Worm (Caenorhabditis elegans): ENCODE measurements around the gene C14A4.12.

The C14A4.12 gene

DNA sequence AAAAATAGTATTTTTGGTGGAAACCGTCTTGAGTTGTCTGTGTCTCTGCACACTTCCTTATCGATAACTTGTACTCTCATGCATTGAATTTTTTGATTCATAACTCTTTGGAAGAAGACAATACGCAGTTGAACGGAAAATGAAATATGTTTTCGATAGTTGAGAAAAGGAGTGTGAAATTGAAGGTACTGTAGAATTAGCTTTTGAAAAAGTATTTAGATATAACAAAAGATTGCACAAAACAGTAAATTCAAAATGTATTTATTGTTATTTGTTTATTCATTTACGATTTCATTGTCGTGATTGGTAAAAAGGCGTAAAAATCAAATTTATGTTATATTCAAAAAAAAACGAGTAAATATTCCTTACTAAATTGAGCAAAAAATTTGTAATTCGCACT is 16.4 kb upstream of the C14A4.12 start, which contains the start of gene C14A4.7:
Gene C14A4.7, minus strand, starts transcription at position 101 of the 400 bp plus-strand sequence.
- TF ChIP-seq unc-62 (GFP tag; optimal IDR thresholded peaks at IDR 0.05), result no peak

DNA sequence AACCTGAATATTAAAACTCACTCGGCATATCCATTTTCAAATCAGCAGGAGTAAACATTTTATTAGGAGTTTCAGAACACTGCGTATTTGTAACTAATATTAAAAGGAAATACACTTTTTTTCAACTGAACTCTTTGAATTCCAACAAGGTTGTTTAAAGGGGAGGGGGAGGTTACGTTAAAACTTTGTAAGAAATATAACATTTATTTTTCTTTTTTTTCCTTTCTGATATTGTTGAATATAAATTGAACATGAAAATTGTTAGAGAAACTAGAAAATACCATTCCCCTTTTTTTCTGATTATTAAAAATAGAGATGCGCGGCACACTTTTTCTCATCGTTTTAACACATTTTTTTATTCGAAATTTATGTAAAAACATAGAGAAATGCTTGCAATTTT is 14.8 kb upstream of the C14A4.12 start, which contains the start of gene C14A4.8:
Gene C14A4.8, minus strand, starts transcription at position 101 of the 400 bp plus-strand sequence.
- TF ChIP-seq unc-62 (GFP tag; optimal IDR thresholded peaks at IDR 0.05), result no peak

DNA sequence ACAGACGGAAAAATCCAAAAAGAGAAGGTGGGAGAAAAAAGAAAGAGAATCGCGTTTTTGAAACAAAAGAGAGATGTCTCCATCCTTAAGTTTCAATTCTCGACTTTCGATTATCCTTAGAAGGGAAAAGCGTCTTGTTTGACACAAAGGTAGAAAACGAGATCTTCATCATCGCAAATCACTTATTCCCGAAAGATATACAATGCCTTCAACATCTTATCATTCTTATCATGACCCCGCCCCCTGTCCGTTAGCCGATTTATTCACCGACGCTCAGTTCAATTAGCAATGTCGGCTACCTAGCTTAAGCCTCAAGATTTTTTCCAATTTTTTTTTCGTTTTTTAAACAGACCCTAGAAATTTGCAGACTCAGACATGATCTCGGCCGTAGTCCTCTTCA is 13.9 kb upstream of the C14A4.12 start, which contains the start of gene C14A4.9:
Gene C14A4.9, plus strand, starts transcription at position 368 of the 400 bp plus-strand sequence.
- TF ChIP-seq unc-62 (GFP tag; optimal IDR thresholded peaks at IDR 0.05), result no peak

DNA sequence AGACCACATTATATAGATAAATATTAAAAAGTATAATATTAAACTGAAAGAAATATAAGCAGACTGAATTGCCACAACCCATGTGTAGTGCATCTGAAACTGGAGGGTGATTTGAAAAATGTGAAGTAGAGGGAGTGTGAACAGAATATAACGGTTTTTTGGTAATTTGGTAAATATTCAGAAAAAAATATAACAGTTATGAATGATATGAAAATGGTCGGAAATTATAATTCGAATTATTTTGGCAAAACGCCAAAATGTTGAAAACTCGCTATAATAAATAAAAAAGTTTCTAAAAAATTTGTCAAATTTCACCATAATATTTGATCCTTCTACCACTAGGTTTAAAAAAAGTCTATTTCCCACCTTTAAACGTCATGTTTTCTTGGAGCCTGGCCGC is 10.7 kb upstream of the C14A4.12 start, which contains the start of gene srv-2:
Gene srv-2, minus strand, starts transcription at position 101 of the 400 bp plus-strand sequence.
- no peak for TF ChIP-seq unc-62 (GFP tag; optimal IDR thresholded peaks at IDR 0.05)

DNA sequence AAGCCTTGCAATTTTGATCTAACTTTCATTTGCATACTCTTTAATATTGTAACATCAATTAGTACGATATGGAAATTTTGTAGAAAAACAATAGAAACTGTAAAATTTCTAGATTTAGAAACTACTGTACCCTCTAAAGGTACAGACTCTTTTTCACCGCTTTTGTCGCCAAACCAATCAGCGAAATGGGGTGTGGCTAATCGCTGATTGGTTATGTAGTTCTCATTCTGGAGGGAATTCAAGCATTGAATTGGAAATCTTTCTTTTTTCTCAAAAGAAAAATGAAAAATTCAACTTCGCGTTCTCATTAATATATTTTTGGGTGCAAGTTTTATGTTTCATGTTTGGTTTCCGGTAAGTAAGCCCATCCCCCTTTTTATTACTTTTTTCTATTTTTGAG is 9.3 kb upstream of the C14A4.12 start:
- TF ChIP-seq unc-62 (GFP tag; optimal IDR thresholded peaks at IDR 0.05), result no peak

DNA sequence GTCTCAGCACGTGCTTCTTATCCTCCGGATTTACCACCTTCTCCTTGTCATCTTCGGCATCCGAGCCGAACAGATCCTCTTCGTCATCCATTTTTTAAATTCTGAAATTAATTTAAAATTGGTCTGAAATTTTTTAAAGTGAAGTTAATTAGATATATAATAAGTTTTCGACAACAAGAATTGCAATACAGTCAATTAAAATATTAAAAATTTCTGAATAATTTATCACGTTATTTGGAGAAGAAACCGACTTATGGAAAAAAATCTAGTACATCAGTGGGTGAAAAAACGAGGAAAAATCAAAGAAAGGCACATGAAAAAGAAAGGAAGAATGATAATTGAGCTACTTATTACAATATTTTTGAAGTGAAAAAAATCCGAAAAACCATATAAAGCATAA is 7.3 kb upstream of the C14A4.12 start, which contains the start of gene taf-13:
Gene taf-13, minus strand, starts transcription at position 101 of the 400 bp plus-strand sequence.
- TF ChIP-seq unc-62 (GFP tag; optimal IDR thresholded peaks at IDR 0.05), result no peak

DNA sequence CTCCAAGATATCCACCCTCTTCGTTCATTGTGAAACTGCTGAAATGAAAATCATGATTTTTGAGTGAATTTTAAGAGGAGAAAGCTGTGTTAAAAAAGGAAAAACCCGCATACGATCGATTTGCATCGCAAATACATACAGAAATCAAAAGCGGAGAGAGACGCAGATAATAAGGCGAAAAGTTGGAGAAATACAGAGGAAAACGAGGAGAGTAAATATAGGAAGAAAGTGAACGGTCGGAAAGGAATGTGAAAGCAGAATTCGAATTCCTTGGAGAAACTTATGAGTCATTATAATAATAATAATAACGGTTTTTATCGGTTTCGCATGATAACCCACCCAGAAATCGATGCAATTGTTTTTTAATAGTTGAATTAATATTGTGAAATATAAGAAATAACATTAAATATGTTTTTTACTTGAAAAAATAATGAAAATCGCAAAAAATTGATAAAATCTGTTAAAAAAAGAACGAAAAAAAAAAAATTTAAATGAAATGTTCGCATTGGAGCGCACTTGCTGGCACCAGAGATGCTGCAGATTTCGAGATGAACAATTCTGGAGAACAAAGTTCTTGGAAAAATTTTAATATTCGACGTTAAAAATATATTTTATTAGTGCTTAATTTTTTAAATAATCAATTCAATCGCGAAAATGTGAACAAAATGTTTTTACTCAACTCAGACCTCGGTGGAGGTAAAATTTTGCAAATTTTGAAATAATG is 5.4 kb upstream of the C14A4.12 start, which contains the start of gene ccm-3:
Gene ccm-3, minus strand, starts transcription at position 38 of the 724 bp plus-strand sequence.
- TF ChIP-seq unc-62 (GFP tag; optimal IDR thresholded peaks at IDR 0.05), result no peak

DNA sequence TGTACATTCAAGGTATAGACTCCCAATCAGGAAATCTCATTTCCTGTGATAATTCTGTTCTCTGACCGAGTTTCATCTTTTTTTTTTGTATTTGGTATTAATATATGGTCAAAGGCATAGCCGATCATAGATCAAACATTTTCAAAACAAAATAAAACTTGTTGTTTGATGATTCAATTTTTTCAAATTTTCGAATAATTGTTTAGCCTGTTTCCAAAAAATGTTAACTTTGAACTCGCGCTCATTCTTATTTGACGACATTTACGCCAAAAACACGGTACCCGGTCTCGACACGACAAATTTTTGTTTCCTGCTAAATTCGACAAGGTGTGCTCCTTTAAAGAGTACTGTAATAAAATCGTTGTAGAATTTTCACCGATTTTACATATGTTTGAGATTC is 4.0 kb upstream of the C14A4.12 start:
- TF ChIP-seq unc-62 (GFP tag; optimal IDR thresholded peaks at IDR 0.05), result no peak

DNA sequence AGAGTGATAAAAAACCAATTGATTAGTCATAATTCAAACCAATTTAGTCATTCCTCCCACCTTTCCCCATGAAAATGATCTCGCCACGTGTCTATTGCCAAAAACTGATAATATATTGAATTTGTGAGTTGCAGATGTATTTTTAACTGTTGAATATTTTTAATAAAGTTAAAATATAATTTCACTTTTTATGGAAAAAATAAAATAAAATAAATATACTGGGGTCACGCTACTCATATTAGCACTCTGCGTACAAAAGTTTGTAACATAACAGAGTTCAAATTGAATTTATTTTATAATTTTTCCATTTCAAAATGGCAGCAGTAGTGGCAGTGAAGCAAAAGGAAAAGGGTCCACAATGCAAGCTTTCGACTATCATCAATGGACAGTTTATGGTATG is 5.3 kb downstream of the C14A4.12 start, which contains the start of gene C14A4.13:
Gene C14A4.13, plus strand, starts transcription at position 301 of the 400 bp plus-strand sequence.
- no peak for TF ChIP-seq unc-62 (GFP tag; optimal IDR thresholded peaks at IDR 0.05)

DNA sequence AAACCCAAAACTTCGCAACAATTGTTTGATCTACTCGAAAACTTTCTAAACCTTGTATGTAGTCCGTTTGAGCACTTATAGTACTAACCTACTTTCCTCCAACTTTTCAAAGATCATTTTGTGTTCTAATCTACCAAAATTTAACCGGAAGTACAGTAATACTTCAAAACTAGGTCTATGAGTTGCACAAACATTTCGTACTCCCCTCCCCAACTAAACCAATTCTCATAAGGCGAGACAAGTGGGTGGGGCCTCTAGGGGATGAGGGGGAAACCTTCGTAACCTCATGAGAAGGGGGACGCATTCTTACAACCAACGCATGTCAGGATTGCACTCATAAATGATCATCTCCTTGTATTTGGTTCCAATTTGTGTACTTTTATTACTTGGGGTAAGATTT is 9.1 kb downstream of the C14A4.12 start, which contains the start of gene cutl-9:
Gene cutl-9, plus strand, starts transcription at position 301 of the 400 bp plus-strand sequence.
- TF ChIP-seq unc-62 (GFP tag; optimal IDR thresholded peaks at IDR 0.05), result no peak

DNA sequence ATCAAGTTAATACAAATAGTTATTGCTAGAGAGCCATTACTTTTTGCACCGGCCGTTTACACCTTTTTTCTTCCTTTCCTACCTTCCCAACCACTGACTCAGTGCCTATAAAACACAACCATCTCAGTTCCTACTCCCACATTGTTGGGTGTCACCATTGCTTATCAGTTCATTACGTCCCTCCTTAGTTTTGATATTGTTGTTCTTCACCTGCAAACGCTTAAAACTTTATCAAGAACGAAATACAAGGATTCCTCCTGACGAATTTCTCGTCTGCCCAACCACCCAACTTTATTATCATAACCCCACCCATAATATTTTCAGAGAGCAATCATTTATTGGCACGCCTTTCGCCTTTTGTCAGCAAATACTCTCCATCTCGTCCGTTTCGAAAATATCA is 14.2 kb downstream of the C14A4.12 start:
- no peak for TF ChIP-seq unc-62 (GFP tag; optimal IDR thresholded peaks at IDR 0.05)

DNA sequence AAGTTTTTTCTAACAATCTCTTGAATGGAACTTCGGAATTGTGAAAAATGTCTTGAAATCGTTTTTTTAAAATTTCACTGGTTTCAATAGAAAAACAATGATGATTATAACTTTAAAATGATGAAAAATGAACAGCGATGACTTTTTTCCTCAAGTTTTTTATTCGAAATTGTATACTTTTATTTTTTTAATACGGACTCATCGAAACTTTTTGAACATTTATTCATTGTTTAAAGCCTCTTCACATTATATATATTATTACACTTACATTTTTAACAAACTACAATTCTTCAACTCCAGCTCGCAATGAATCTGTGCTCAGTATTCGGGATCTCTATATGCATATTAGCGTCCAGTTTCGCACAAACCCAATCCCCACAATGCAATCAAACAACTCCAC is 15.1 kb downstream of the C14A4.12 start, which contains the start of gene M28.8:
Gene M28.8, plus strand, starts transcription at position 301 of the 400 bp plus-strand sequence.
- no peak for TF ChIP-seq unc-62 (GFP tag; optimal IDR thresholded peaks at IDR 0.05)

DNA sequence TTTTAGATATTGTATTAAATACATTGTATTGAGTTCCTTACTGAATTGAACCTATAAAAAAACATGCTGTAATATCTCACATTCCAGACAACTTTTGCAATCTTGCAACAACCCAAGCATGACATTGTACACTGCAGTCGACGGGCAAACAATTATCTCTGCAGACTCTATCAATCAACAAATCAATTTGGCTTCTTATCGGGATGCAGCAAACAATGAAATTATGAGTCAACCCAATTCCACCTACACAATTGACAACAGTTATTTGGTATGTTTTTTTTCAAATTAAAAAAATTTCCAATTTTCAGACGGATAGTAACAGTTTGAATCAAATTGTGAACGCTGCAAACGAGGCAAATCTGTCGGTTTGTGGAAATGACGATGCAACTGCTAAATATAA is 18.1 kb downstream of the C14A4.12 start:
- TF ChIP-seq unc-62 (GFP tag; optimal IDR thresholded peaks at IDR 0.05), result no peak

DNA sequence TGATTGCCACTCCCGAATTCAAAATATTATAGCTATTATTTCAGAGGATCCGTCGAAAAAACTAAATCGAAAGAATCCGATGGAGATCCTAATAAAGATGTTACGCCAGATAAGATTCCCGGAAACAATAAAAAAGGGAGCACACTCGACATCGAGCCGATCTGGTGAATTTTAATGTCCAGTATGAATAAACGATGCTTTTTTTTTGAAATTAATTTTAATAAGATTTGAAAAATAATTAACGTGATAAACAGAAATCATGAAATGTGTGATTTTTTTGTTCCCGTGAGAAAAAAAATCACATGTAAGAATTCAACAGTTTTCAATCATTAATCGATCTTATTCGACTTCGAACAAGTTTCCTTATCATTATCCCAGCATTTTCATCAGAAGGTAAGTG is 26.3 kb downstream of the C14A4.12 start, which contains the start of gene M28.9:
Gene M28.9, plus strand, starts transcription at position 301 of the 400 bp plus-strand sequence.
- TF ChIP-seq unc-62 (GFP tag; optimal IDR thresholded peaks at IDR 0.05), result no peak

DNA sequence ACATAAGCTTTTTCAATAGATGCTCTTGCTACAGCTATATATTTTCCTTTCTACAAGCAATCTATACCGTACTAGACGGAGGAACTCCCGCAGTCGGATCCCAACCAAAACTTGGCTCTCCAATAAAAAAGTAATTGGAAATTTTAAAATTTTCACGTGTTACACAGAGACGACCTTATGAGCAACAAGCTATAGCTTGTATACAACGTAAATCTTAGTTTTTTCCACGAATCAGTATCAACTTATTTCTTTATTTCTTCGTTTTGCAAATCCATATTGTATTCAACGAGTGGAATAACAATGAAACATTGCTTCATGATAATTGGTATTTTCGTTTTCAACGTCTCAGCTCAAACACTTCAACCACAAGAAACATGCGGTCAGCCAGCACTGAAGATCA is 30.6 kb downstream of the C14A4.12 start, which contains the start of gene M28.4:
Gene M28.4, plus strand, starts transcription at position 301 of the 400 bp plus-strand sequence.
- TF ChIP-seq unc-62 (GFP tag; optimal IDR thresholded peaks at IDR 0.05), result no peak

DNA sequence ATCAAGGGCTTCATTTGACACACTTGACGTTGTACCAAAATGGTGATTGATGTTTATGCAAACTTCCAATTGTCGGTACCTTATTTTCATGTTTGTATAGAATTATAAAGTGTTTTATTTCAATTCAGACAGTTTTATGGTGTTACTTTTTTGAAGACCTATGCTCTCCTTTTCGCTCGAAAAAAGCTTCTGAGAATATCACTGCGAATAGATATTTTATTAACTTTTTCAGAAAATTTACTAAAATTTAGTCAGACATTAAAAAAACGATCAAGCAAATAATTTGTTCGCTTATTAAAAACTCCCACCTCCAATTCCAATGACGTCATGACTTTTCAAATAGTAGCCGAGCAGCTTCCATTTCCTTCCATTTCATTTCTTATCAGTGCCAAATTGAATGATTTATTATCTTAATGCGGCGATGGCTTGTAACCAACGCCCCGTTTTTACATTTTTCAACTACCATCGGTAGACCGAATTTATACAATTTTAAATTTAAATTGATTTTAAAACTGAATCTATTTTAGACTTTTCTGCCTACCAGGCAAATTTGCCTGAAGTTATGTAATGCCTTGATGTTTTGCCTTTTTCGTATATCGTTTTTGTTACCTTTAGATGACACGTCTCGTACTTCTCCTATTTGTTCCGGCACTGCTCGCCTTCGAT is 34.2 kb downstream of the C14A4.12 start, which contains the start of gene M28.10:
Gene M28.10, plus strand, starts transcription at position 616 of the 666 bp plus-strand sequence.
- no peak for TF ChIP-seq unc-62 (GFP tag; optimal IDR thresholded peaks at IDR 0.05)
